Fruit fly (Drosophila melanogaster) ovary, adult (tissue): ENCODE results near the gene Dbp73D.

Experiments
- CG17801 ChIP-seq: fragments of 200-800 bp; optimal IDR thresholded peaks from 2 replicates; lab custom pipeline; 2019; ENCODE audit warnings: missing biosample characterization, mild to moderate bottlenecking, missing genetic modification characterization, moderate library complexity; ENCODE audit not compliant: partially characterized antibody

The Dbp73D gene

DNA sequence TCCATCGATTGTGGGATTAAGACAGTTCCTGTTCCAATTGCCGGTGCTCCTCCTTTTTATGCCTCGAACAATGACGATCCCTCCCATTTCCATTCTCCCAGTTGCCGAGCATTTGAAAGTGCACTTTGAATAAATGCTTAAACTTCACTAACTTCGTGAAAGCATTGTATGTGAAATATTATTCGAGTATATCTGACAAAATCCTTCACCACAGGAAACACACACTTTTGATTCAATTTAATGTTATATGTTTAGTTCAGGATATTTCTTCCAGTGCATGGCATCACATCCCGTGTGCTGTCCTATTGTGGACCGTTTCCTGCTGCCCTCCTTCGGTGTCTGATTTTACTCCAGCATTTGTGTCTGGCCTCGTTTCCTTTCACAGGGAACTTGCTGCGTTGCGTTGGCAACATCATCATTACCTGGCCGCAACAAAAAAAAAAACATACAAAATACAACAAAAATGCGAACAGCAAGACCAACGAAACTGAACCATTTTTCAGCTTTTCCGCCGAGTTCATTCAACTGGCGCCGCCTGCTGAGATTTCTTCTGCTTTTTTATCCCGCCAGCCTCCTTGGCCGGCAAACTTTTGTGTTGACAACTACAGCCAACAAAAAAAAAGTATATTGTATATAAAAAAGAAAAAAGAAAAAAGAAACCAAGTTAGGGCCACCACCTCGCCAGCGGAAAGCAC, 21.9 kb upstream of the Dbp73D start:
- no peak for TF ChIP-seq CG17801 (GFP tag; lab: Kevin White, UChicago)

DNA sequence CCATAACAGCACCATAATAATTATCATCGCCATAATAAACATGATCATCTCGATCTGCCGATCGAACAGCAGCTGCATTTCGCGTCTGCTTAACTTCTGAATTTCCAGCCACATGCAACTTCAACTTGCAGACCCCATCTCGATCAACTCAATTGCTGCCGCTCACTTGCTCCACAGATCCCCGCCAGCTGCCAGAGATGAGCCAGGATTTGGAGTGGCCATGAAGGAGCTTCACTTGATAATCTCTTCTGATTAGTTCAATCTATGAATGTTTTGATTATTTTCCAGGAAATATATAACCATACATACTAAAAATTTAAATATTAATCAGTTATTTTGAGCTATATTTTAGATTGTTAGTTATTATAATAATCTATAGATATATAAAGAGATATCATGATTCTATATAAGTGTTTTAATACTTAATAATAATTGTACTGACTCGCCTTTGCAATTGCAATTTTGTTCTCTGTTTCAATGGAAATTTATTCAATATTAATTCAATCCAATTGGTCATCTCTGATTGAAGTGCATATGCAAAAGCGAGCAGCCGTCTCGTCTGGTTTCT, 21.0 kb upstream of the Dbp73D start:
- no peak for TF ChIP-seq CG17801 (GFP tag; lab: Kevin White, UChicago)

DNA sequence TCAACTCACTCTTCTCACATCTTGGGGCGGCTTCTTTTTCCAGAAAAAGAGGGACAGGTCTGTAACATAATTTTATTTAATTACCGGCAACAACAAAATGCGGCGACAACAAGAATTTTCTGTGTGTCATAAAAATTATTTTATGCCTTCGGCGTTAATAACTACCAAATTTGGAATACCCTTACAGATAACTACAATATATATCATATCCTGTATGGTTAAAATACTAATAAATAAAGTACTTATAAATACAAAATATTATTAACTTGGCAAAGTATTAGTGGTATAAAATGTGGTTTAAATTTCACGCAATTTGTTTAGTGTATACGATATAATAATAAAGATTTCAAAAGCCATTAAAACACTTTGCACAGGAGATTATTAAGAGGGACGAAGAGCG, 20.1 kb upstream of the Dbp73D start:
- no peak for TF ChIP-seq CG17801 (GFP tag; lab: Kevin White, UChicago)

dm6 chr3L:16749726-16750125, 19.1 kb upstream of the Dbp73D start:
- no peak for TF ChIP-seq CG17801 (GFP tag; lab: Kevin White, UChicago)

dm6 chr3L:16748343-16748742, 17.7 kb upstream of the Dbp73D start:
- TF ChIP-seq CG17801 (GFP tag; lab: Kevin White, UChicago): no peak

- no peak for TF ChIP-seq CG17801 (GFP tag; lab: Kevin White, UChicago)
Measured at dm6 chr3L:16746586-16747383, 16.2 kb upstream of the Dbp73D start.

DNA sequence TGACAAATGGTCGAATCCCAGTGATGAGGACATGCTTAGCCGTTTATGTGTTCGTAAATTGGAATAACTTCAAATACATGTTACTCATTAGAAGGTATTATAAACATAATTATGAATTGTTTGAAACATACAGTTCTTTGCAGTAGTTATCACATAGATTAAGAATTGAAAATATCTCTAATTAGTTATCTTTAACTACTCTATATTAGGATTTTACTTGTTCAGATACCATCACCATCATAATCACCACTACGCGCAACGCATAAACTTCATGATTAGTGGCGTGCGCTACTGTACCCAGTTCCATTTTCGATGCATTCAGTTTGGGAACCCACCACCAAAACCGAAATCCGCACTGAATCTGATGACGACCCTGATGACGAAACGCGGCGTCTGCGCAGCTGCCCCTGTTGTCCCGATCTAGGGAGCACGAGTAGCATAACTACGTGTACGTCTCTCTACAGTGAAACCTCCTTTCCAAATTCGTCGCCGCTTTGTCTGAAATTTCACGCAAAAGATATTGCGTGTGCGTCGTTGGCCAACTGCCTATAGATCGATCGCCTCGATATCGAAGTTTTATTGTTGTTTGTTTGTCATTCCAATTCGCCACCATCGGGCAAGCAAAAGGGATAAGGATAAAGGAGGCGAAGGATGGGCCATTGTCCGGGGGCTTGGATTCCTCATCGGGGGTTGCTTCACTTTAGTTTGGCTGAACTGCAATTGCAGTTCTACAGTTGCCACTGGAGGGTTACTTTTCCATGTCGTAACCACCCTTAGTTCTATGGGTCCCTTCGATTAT, 13.5 kb upstream of the Dbp73D start:
- TF ChIP-seq CG17801 (GFP tag; lab: Kevin White, UChicago): no peak

DNA sequence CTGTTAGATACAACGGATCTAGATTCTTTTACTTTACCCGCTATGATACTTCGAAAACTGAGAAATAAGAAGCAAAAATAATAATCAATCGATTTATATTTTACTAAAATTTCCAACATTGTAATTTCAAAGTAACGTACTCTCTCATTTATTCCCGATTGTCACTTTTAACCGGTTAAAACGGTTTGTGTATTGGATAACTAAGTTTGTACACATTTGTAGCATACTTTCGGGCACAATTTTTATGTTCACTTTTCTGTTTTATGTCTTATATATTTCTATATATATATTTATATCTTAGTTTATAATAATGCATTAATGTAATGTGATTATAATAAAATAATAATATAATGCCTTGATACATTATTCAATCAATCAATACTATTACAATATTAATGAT, 11.0 kb upstream of the Dbp73D start:
- TF ChIP-seq CG17801 (GFP tag; lab: Kevin White, UChicago): no peak

DNA sequence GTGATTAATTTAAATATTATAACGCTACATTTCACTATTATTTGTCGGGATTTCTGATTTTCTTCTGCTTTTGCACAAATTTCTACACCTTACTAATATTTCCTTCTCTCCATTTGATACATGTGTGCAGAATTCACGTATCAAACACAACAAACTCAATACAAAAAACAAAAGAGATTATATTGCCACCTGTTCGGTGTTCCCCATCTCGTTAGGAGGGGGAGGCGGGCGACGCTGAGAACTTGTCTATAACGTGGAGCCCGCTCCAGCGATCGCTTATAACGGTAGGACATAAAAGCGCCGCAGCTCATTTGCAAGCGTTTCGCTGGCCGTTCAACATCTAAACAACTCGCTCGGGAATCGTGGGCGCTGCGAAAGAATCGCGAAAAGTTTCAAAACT, 2.6 kb upstream of the Dbp73D start, which contains the start of gene CG9701:
Gene CG9701 (plus strand): TSS at position 301 of the 400 bp plus-strand sequence.
- no peak for TF ChIP-seq CG17801 (GFP tag; lab: Kevin White, UChicago)

DNA sequence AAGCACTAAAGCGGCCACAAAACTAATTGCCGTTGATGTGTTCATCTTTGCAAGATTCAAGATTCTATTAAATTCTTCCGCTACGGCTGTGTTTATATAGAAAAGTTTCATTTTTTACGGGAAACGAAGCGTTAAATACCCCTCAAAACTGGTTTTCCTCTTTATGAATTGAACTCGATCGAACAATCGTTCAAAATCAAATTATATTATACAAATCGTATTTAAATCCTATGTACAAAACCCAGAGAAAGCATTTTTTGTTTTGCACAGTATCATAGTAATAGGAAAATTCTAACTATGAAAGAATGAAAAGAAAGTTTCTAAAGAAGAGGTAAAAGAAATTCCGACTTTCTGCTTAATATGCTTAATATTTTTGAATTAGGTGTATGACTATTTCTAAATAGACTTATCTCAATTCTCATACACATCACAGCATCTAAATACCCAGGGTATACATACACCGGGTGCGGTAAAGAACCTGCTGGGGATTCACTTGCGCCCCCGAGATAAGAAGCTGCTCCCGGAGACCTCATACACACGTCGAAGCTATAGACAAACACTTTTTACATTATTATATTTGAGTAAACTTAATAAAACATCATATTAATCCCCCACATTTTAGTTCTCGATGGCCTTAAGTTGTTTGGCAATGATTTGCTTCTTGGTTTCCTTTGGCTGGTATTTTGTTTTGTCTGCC, 2.5 kb downstream of the Dbp73D start, which contains the start of gene PGRP-SB1:
Gene PGRP-SB1 (minus strand): TSS at position 51 of the 697 bp plus-strand sequence.
- TF ChIP-seq CG17801 (GFP tag; lab: Kevin White, UChicago): no peak

dm6 chr3L:16726069-16726591, 4.5 kb downstream of the Dbp73D start, which contains the start of the genes CG13026 and PGRP-SB2:
CG13026 (minus strand) TSS chr3L:16726169.
PGRP-SB2 (plus strand) TSS chr3L:16726541.
- TF ChIP-seq CG17801 (GFP tag; lab: Kevin White, UChicago): no peak

DNA sequence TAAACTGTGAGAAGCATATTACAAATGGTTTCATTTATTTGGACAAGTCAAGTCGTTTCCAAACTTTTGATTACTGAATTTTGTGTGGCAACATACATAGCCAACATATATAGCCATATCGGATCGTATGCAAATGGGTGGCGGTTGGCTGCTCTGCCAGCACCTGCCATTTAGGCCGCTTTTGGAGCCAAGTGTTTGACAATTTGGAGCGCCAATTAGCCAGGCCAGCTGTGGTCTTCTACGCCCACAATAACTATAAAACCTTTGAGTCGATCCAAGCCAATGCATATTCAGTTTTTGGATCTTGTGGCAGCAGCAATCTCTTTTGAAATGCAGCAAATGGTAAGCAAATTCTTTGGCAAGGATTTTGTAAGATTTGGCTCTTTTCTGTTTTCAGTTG, 6.1 kb downstream of the Dbp73D start, which contains the start of gene CG13031:
Gene CG13031 (plus strand): TSS at position 301 of the 400 bp plus-strand sequence.
- no peak for TF ChIP-seq CG17801 (GFP tag; lab: Kevin White, UChicago)

DNA sequence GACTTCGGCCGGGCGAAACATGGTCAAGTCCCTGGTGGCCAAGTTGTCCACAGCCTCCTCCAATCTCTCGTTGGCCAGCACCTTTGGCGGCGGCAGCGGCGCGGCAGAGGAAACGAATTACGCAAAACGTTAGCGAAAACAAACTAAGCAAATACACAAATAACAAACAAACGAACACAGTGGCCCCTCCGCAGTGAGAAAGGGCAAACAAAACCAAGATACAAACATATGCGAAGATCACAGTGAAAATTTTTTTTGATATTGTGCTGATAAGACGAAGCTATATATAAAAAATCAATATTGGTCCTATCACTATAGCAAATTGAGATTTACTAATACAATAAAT, 16.5 kb downstream of the Dbp73D start:
- no peak for TF ChIP-seq CG17801 (GFP tag; lab: Kevin White, UChicago)
